Worm (Caenorhabditis elegans) whole organism, L3 larva: ENCODE data around the gene asm-1.

Experiments used
- aly-2 ChIP-seq: fragments of 150-350 bp; optimal IDR thresholded peaks from 2 replicates; lab custom pipeline; 2014; ENCODE audit warnings: missing biosample characterization, missing genetic modification characterization
- daf-12 ChIP-seq: fragments of 150-350 bp; optimal IDR thresholded peaks from 2 replicates; lab custom pipeline; 2014; ENCODE audit warnings: missing biosample characterization, missing genetic modification reagents, missing genetic modification characterization
- elt-2 ChIP-seq: sonication (generic microtip); optimal IDR thresholded peaks from 2 replicates; lab custom pipeline; 2016; ENCODE audit warnings: missing genetic modification reagents, mild to moderate bottlenecking, missing genetic modification characterization, missing compliant biosample characterization
- jun-1 ChIP-seq: fragments of 150-350 bp; optimal IDR thresholded peaks from 2 replicates; lab custom pipeline; 2014; ENCODE audit warnings: missing biosample characterization, missing genetic modification reagents, missing genetic modification characterization
- lin-39 ChIP-seq: fragments of 150-350 bp; optimal IDR thresholded peaks from 2 replicates; lab custom pipeline; 2018; ENCODE audit warnings: missing biosample characterization, missing genetic modification reagents, missing genetic modification characterization
- mml-1 ChIP-seq: fragments of 150-350 bp; sonication (generic microtip); optimal IDR thresholded peaks from 3 replicates; lab custom pipeline; 2014; ENCODE audit warnings: missing biosample characterization, missing genetic modification characterization
- nfya-1 ChIP-seq: sonication (generic microtip); optimal IDR thresholded peaks from 2 replicates; lab custom pipeline; 2017; ENCODE audit warnings: missing genetic modification characterization, mild to moderate bottlenecking, missing compliant biosample characterization, antibody characterized with exemption, moderate library complexity; ENCODE audit not compliant: insufficient read depth
- nhr-237 ChIP-seq: fragments of 150-350 bp; optimal IDR thresholded peaks from 2 replicates; lab custom pipeline; 2014; ENCODE audit warnings: missing biosample characterization, missing genetic modification characterization
- nhr-67 ChIP-seq: fragments of 150-350 bp; optimal IDR thresholded peaks from 2 replicates; lab custom pipeline; 2014; ENCODE audit warnings: missing biosample characterization, missing genetic modification characterization
- snpc-4 ChIP-seq: fragments of 150-350 bp; optimal IDR thresholded peaks from 2 replicates; lab custom pipeline; 2014; ENCODE audit warnings: missing biosample characterization, missing genetic modification characterization
- unc-39 ChIP-seq: sonication (generic microtip); optimal IDR thresholded peaks from 4 replicates; lab custom pipeline; 2017; ENCODE audit warnings: missing biosample characterization, missing genetic modification characterization
- zag-1 ChIP-seq: fragments of 150-350 bp; optimal IDR thresholded peaks from 2 replicates; lab custom pipeline; 2014; ENCODE audit warnings: missing biosample characterization, missing genetic modification characterization

ce11 chrII:6939873-6940272, 30.0 kb downstream of the asm-1 start:
- no peak for TF ChIP-seq nhr-237 (tag; lab: Kevin White, UChicago)
- TF ChIP-seq lin-39 (tag; lab: Kevin White, UChicago): no peak
- no peak for TF ChIP-seq zag-1 (tag; lab: Kevin White, UChicago)
- no peak for TF ChIP-seq daf-12 (tag; lab: Kevin White, UChicago)
- TF ChIP-seq nfya-1 (tag; lab: Kevin White, UChicago): no peak
- TF ChIP-seq elt-2: no peak
- no peak for TF ChIP-seq snpc-4 (tag; lab: Kevin White, UChicago)
- no peak for TF ChIP-seq nhr-67 (tag; lab: Kevin White, UChicago)
- no peak for TF ChIP-seq aly-2 (tag; lab: Kevin White, UChicago)
- TF ChIP-seq unc-39 (tag; lab: Kevin White, UChicago): no peak
- no peak for TF ChIP-seq jun-1 (tag; lab: Kevin White, UChicago)
- TF ChIP-seq mml-1 (tag; lab: Kevin White, UChicago): no peak
